Worm (Caenorhabditis elegans): ENCODE data around the gene haf-3.
"Not testable (repeated sequence)": the region's sequence is repeated elsewhere in the genome, so short reads cannot be mapped to it uniquely, and the experiment has no call there.

DNA sequence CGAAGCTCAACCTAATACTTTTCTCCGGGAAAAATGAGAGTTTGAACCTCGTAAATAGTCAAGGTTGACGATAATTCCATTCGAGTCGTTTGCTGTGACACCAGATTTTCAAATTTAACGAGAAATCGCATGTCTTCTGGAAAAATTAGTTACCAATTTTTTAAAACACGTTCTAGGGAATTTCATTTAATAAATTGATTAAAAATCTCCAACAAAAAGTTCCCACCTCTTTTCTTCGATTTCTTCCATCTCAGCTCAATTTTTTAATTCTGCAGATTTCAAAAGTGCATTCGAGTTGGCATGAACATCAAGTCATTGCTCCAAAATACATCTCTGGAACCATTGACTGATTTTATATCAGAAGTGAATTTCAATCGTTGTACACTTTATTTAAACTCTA, 46.0 kb upstream of the haf-3 start, which contains the start of gene nhr-282:
- TF ChIP-seq ztf-11 (tag; optimal IDR thresholded peaks at IDR 0.05); zag-1 (tag; optimal IDR thresholded peaks at IDR 0.05); dpl-1 (GFP tag; optimal IDR thresholded peaks at IDR 0.05); ceh-8 (GFP tag; optimal IDR thresholded peaks at IDR 0.05); nhr-71 (tag; optimal IDR thresholded peaks at IDR 0.05); skn-1 (tag; optimal IDR thresholded peaks at IDR 0.05); snpc-4 (tag; optimal IDR thresholded peaks at IDR 0.05); nhr-11 (tag; optimal IDR thresholded peaks at IDR 0.05); nhr-77 (tag; optimal IDR thresholded peaks at IDR 0.05); C16A3.4 (tag; optimal IDR thresholded peaks at IDR 0.05): not testable (repeated sequence)
